Fruit fly (Drosophila melanogaster) whole organism, pupa: ENCODE results near the gene CG2772.

Experiments used
- CG13204 ChIP-seq: fragments of 200-800 bp; sonication (Bioruptor generic); optimal IDR thresholded peaks from 2 replicates; lab custom pipeline; 2018; ENCODE audit warnings: missing biosample characterization, mild to moderate bottlenecking, missing genetic modification characterization, moderate library complexity
- CG32121 ChIP-seq: fragments of 200-800 bp; sonication (Bioruptor generic); IDR thresholded peaks from 2 replicates; pipeline ENCODE4 v1.3.6; 2022; ENCODE audit warnings: missing biosample characterization, missing genetic modification characterization
- CG4496 ChIP-seq: fragments of 200-800 bp; sonication (Bioruptor generic); IDR thresholded peaks from 3 replicates; pipeline ENCODE4 v1.3.6; 2022; ENCODE audit warnings: missing biosample characterization, missing genetic modification characterization
- CG8301 ChIP-seq: fragments of 200-800 bp; sonication (Bioruptor generic); optimal IDR thresholded peaks from 2 replicates; lab custom pipeline; 2018; ENCODE audit warnings: missing biosample characterization, mild to moderate bottlenecking, missing genetic modification characterization
- D1 ChIP-seq: fragments of 200-800 bp; sonication (Bioruptor generic); optimal IDR thresholded peaks from 2 replicates; lab custom pipeline; 2018; ENCODE audit warnings: missing biosample characterization, mild to moderate bottlenecking, missing genetic modification characterization, moderate library complexity
- EcR ChIP-seq: fragments of 200-800 bp; sonication (Bioruptor generic); optimal IDR thresholded peaks from 3 replicates; lab custom pipeline; 2019; ENCODE audit warnings: missing biosample characterization, missing genetic modification characterization, mild to moderate bottlenecking, moderate library complexity, missing genetic modification reagents
- Snoo ChIP-seq: fragments of 200-800 bp; sonication (Bioruptor generic); optimal IDR thresholded peaks from 3 replicates; lab custom pipeline; 2017; ENCODE audit warnings: missing biosample characterization, mild to moderate bottlenecking, missing genetic modification characterization, inconsistent platforms
- fd96Ca ChIP-seq: fragments of 200-800 bp; sonication (Bioruptor generic); IDR thresholded peaks from 3 replicates; pipeline ENCODE4 v1.3.6; 2022; ENCODE audit warnings: missing biosample characterization, missing genetic modification characterization

DNA sequence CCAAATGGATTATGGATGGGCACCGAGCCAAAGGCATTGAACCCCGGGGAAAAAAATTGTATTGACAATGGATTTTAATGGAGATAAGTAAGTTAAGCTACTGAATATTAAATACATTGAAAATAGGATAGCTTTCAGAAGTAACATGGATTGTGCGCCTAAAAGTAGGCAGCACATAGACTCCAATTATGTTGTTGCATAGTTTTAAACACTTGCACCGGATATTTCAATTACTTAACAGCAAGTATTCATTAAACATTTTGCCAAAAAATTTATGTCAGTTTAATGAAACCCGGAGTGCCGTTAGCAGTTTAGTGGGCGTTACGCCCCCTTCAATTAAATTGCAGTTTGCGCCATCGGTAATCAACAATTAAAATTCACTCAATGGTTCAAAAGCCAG is 7.7 kb upstream of the CG2772 start:
- no peak for TF ChIP-seq CG13204 (GFP tag; lab: Kevin White, UChicago)
- TF ChIP-seq CG4496 (GFP tag; lab: Robert Waterston, UW) = no peak
- TF ChIP-seq Snoo (tag; lab: Kevin White, UChicago) = no peak
- TF ChIP-seq CG32121 (GFP tag; lab: Robert Waterston, UW) = no peak
- no peak for TF ChIP-seq fd96Ca (GFP tag; lab: Robert Waterston, UW)
- TF ChIP-seq D1 = no peak
- no peak for TF ChIP-seq EcR
- TF ChIP-seq CG8301 (tag; lab: Kevin White, UChicago) = no peak
